Worm (Caenorhabditis elegans) whole organism, L4 larva: Measurements from ENCODE around the gene acs-10.

Experiments used
- D1046.2 ChIP-seq: fragments of 200-800 bp; sonication (Bioruptor generic); IDR thresholded peaks from 2 replicates; pipeline ENCODE4 v1.3.6; 2022; ENCODE audit warnings: missing genetic modification characterization, missing compliant biosample characterization
- F26F4.8 ChIP-seq: fragments of 200-800 bp; sonication (Bioruptor generic); conservative IDR thresholded peaks from 2 replicates; pipeline ENCODE4 v1.3.6; 2022; ENCODE audit warnings: missing genetic modification characterization, missing compliant biosample characterization
- Y105C5A.15 ChIP-seq: fragments of 200-800 bp; sonication (Bioruptor generic); IDR thresholded peaks from 2 replicates; pipeline ENCODE4 v1.3.6; 2022; ENCODE audit warnings: missing genetic modification characterization, missing compliant biosample characterization
- aha-1 ChIP-seq: fragments of 150-350 bp; peaks from one replicate; lab custom pipeline; 2014; ENCODE audit warnings: missing biosample characterization, missing genetic modification characterization
- ceh-20 ChIP-seq: fragments of 200-800 bp; sonication (Bioruptor generic); IDR thresholded peaks from 2 replicates; pipeline ENCODE4 v1.3.6; 2022; ENCODE audit warnings: missing genetic modification reagents, missing genetic modification characterization, missing compliant biosample characterization
- cey-2 ChIP-seq: sonication (generic microtip); optimal IDR thresholded peaks from 3 replicates; lab custom pipeline; 2017; ENCODE audit warnings: missing genetic modification characterization, mild to moderate bottlenecking, missing compliant biosample characterization, antibody characterized with exemption, borderline replicate concordance; ENCODE audit not compliant: insufficient read depth
- ctbp-1 ChIP-seq: fragments of 200-800 bp; sonication (Bioruptor generic); IDR thresholded peaks from 2 replicates; pipeline ENCODE4 v1.3.6; 2022; ENCODE audit warnings: missing genetic modification reagents, missing genetic modification characterization, missing compliant biosample characterization
- daf-16 ChIP-seq, 3 experiments: sonication (generic microtip); optimal IDR thresholded peaks; 2 replicates each; lab custom pipeline; 2016 to 2017; ENCODE audit warnings: missing genetic modification characterization in 3 of 3, missing genetic modification reagents in 3 of 3, mild to moderate bottlenecking in 2 of 3, missing compliant biosample characterization in 2 of 3, missing biosample characterization in 1 of 3, moderate library complexity in 1 of 3
- dmd-6 ChIP-seq: fragments of 200-800 bp; sonication (Bioruptor generic); IDR thresholded peaks from 2 replicates; pipeline ENCODE4 v1.3.6; 2022; ENCODE audit warnings: missing genetic modification reagents, missing genetic modification characterization, missing compliant biosample characterization
- egl-27 ChIP-seq: sonication (generic microtip); optimal IDR thresholded peaks from 3 replicates; lab custom pipeline; 2017; ENCODE audit warnings: missing biosample characterization, missing genetic modification reagents, missing genetic modification characterization
- hlh-11 ChIP-seq: fragments of 200-800 bp; sonication (Bioruptor generic); optimal IDR thresholded peaks from 2 replicates; lab custom pipeline; 2018; ENCODE audit warnings: mild to moderate bottlenecking, missing genetic modification characterization, missing compliant biosample characterization
- hmg-1.1 ChIP-seq: fragments of 200-800 bp; sonication (Bioruptor generic); IDR thresholded peaks from 2 replicates; pipeline ENCODE4 v1.3.6; 2022; ENCODE audit warnings: missing genetic modification reagents, missing genetic modification characterization, missing compliant biosample characterization
- lim-7 ChIP-seq: fragments of 200-800 bp; sonication (Bioruptor generic); IDR thresholded peaks from 2 replicates; pipeline ENCODE4 v1.3.6; 2022; ENCODE audit warnings: missing genetic modification characterization, missing compliant biosample characterization
- lin-1 ChIP-seq: fragments of 200-800 bp; sonication (Bioruptor generic); IDR thresholded peaks from 2 replicates; pipeline ENCODE4 v1.3.6; 2022; ENCODE audit warnings: missing genetic modification reagents, missing genetic modification characterization, missing compliant biosample characterization
- lin-29 ChIP-seq: fragments of 200-800 bp; sonication (Bioruptor generic); IDR thresholded peaks from 2 replicates; pipeline ENCODE4 v1.3.6; 2022; ENCODE audit warnings: missing genetic modification reagents, missing genetic modification characterization, missing compliant biosample characterization
- lin-38 ChIP-seq: fragments of 200-800 bp; sonication (Bioruptor generic); IDR thresholded peaks from 2 replicates; pipeline ENCODE4 v1.3.6; 2022; ENCODE audit warnings: missing genetic modification reagents, missing genetic modification characterization, missing compliant biosample characterization
- lsy-2 ChIP-seq, 2 experiments: fragments of 150-350 bp in 1 of 2; sonication (generic microtip) in 1 of 2; optimal IDR thresholded peaks; 2 replicates each; lab custom pipeline; 2014 to 2017; ENCODE audit warnings: missing biosample characterization in 2 of 2, missing genetic modification characterization in 2 of 2
- madf-9 ChIP-seq: fragments of 200-800 bp; sonication (Bioruptor generic); conservative IDR thresholded peaks from 2 replicates; pipeline ENCODE4 v1.3.6; 2022; ENCODE audit warnings: missing genetic modification reagents, missing genetic modification characterization, missing compliant biosample characterization
- mdt-29 ChIP-seq: fragments of 200-800 bp; sonication (Bioruptor generic); IDR thresholded peaks from 2 replicates; pipeline ENCODE4 v1.3.6; 2022; ENCODE audit warnings: missing genetic modification reagents, missing genetic modification characterization, missing compliant biosample characterization
- mep-1 ChIP-seq: fragments of 150-350 bp; sonication (generic microtip); optimal IDR thresholded peaks from 3 replicates; lab custom pipeline; 2014; ENCODE audit warnings: missing biosample characterization, missing genetic modification characterization
- mes-2 ChIP-seq: sonication (generic microtip); optimal IDR thresholded peaks from 2 replicates; lab custom pipeline; 2016; ENCODE audit warnings: missing genotype, mild to moderate bottlenecking, missing genetic modification characterization, missing compliant biosample characterization; ENCODE audit not compliant: poor library complexity, severe bottlenecking
- nhr-111 ChIP-seq: fragments of 200-800 bp; sonication (Bioruptor generic); optimal IDR thresholded peaks from 2 replicates; lab custom pipeline; 2018; ENCODE audit warnings: mild to moderate bottlenecking, missing genetic modification characterization, missing compliant biosample characterization
- nhr-41 ChIP-seq: fragments of 200-800 bp; sonication (Bioruptor generic); IDR thresholded peaks from 2 replicates; pipeline ENCODE4 v1.3.6; 2022; ENCODE audit warnings: missing genetic modification reagents, missing genetic modification characterization, missing compliant biosample characterization
- nhr-6 ChIP-seq: fragments of 150-350 bp; optimal IDR thresholded peaks from 2 replicates; lab custom pipeline; 2014; ENCODE audit warnings: missing biosample characterization, missing genetic modification characterization
- pha-4 ChIP-seq, 2 experiments: fragments of 150-350 bp in 1 of 2; fragments of 200-800 bp in 1 of 2; sonication (Bioruptor generic) in 1 of 2; IDR thresholded peaks in 1 of 2; optimal IDR thresholded peaks in 1 of 2; 2 replicates each; pipeline versions ENCODE4 v1.3.6 to Lab custom; 2014 to 2022; ENCODE audit warnings: missing genetic modification characterization in 2 of 2, missing genetic modification reagents in 2 of 2, missing biosample characterization in 1 of 2, missing compliant biosample characterization in 1 of 2
- rbr-2 ChIP-seq: sonication (generic microtip); optimal IDR thresholded peaks from 2 replicates; lab custom pipeline; 2016; ENCODE audit warnings: missing genotype, missing genetic modification characterization, missing compliant biosample characterization
- set-16 ChIP-seq: fragments of 200-800 bp; sonication (Bioruptor generic); IDR thresholded peaks from 2 replicates; pipeline ENCODE4 v1.3.6; 2022; ENCODE audit warnings: missing genetic modification reagents, missing genetic modification characterization, missing compliant biosample characterization
- snpc-1.2 ChIP-seq: fragments of 200-800 bp; sonication (Bioruptor generic); IDR thresholded peaks from 2 replicates; pipeline ENCODE4 v1.3.6; 2022; ENCODE audit warnings: missing genetic modification reagents, missing genetic modification characterization, missing compliant biosample characterization
- snpc-4 ChIP-seq: fragments of 150-350 bp; optimal IDR thresholded peaks from 2 replicates; lab custom pipeline; 2014; ENCODE audit warnings: missing biosample characterization, missing genetic modification characterization
- spr-1 ChIP-seq: sonication (generic microtip); optimal IDR thresholded peaks from 2 replicates; lab custom pipeline; 2016; ENCODE audit warnings: mild to moderate bottlenecking, missing genetic modification characterization, missing compliant biosample characterization
- unc-62 ChIP-seq, 3 experiments: fragments of 150-350 bp in 1 of 3; sonication (generic microtip); optimal IDR thresholded peaks in 2 of 3; peaks in 1 of 3; 1 replicate in 1 of 3; 2 replicates in 2 of 3; lab custom pipeline; 2014 to 2017; ENCODE audit warnings: missing biosample characterization in 3 of 3, missing genetic modification characterization in 3 of 3, missing genetic modification reagents in 3 of 3, missing genotype in 1 of 3
- zfp-3 ChIP-seq: fragments of 200-800 bp; sonication (Bioruptor generic); conservative IDR thresholded peaks from 2 replicates; pipeline ENCODE4 v1.3.6; 2022; ENCODE audit warnings: missing genetic modification reagents, missing genetic modification characterization, missing compliant biosample characterization
- ztf-7 ChIP-seq: fragments of 150-350 bp; optimal IDR thresholded peaks from 2 replicates; lab custom pipeline; 2014; ENCODE audit warnings: missing biosample characterization, missing genetic modification characterization

The acs-10 gene

DNA sequence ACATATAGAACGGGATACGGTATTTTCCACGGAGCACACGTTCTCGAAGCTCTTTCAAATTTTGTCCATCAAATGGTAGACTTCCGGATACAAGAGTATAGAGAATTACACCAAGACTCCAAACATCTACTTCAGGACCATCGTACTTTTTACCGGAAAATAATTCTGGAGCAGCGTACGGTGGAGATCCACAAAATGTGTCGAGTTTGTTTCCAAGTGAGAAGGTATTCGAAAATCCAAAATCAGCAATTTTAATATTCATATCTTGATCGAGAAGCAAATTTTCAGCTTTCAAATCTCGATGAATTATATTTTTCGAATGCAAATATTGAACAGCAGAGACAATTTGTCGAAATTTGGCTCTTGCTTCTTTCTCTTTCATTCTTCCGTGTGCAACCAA, 23.1 kb upstream of the acs-10 start:
- peak; percentile 92 for TF ChIP-seq aha-1 (tag; lab: Kevin White, UChicago)
- no peak for TF ChIP-seq lim-7 (GFP tag; lab: Robert Waterston, UW)
- TF ChIP-seq, all 104 proteins: peak for 1

DNA sequence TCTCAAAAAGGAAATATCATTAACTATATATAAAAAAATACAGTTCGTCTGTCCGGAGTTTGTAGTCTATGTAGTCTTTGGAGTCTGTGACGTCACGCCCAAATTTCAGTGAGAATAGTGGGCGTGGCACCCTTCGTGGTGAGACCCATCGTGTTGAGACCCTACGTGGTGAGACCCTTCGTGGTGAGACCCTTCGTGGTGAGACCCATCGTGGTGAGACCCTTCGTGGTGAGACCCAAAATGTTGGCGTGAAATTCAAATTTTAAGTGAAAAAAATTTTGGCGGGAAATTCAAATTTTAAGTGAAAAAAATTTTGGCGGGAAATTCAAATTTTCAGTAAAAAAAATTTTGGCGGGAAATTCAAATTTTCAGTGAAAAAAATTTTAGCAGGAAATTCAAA, 22.1 kb upstream of the acs-10 start:
- TF ChIP-seq zfp-3 (0 out of 2 replicates have a peak, but pooled peaks have one; percentile 49), nhr-41 (GFP tag; lab: Robert Waterston, UW) (peak; percentile 16; the same call in 1 of the 2 replicates), madf-9 (0 out of 2 replicates have a peak, but pooled peaks have one; percentile 13), lin-38 (GFP tag; lab: Robert Waterston, UW) (peak; percentile 25; the same call in 1 of the 2 replicates), mdt-29 (GFP tag; lab: Robert Waterston, UW) (0 out of 2 replicates have a peak, but pooled peaks have one; percentile 35), dmd-6 (GFP tag; lab: Robert Waterston, UW) (peak; percentile 31), snpc-1.2 (GFP tag; lab: Robert Waterston, UW) (0 out of 2 replicates have a peak, but pooled peaks have one; percentile 12), set-16 (GFP tag; lab: Robert Waterston, UW) (peak; percentile 7; the same call in 1 of the 2 replicates), Y105C5A.15 (GFP tag; lab: Robert Waterston, UW) (0 out of 2 replicates have a peak, but pooled peaks have one; percentile 45)
- TF ChIP-seq, all 104 proteins: peak for 9; not testable (repeated sequence) for 95

DNA sequence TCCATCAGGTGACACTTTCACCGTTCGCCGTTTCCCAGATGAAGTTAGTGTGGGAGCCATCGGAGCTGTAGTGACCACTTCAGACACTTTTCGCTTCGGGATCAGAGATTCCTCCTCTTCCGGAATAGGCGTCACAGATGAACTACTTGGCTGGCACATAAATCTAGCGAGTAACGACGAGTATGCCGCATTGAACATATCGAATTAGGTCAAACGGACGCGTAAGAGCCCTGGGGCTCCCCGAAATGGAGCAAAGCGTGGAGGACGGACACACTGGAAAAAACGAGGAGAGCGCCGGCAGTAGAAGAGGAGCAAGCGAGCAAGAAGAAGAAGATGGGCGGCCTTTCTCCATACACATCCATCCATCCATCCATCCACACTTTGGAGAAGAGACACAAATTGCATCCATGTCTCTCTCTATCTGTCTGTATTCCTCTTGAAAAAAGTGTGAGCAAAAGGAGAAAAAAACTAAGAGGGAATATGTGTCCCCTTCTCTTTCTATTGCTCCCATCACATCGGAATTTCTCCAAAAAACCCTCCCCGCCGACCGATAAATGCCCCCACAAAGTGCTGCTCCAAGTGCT, 19.9 kb upstream of the acs-10 start:
- TF ChIP-seq hmg-1.1 (GFP tag; lab: Robert Waterston, UW) (0 out of 2 replicates have a peak, but pooled peaks have one; percentile 17), set-16 (GFP tag; lab: Robert Waterston, UW) (peak; percentile 16; the same call in 1 of the 2 replicates), F26F4.8 (GFP tag; lab: Robert Waterston, UW) (no peak), lsy-2 (tag; optimal IDR thresholded peaks at IDR 0.05; lab: Kevin White, UChicago) (no peak), mes-2 (peak; percentile 23), aha-1 (tag; lab: Kevin White, UChicago) (peak; percentile 57), ctbp-1 (GFP tag; lab: Robert Waterston, UW) (0 out of 2 replicates have a peak, but pooled peaks have one; percentile 47), unc-62 (GFP tag; optimal IDR thresholded peaks at IDR 0.05 in 1 of 2; lab: Kevin White, UChicago) (peak in 1 of 2 experiments; percentile 11), unc-62 (tag; optimal IDR thresholded peaks at IDR 0.05; lab: Kevin White, UChicago) (no peak)

DNA sequence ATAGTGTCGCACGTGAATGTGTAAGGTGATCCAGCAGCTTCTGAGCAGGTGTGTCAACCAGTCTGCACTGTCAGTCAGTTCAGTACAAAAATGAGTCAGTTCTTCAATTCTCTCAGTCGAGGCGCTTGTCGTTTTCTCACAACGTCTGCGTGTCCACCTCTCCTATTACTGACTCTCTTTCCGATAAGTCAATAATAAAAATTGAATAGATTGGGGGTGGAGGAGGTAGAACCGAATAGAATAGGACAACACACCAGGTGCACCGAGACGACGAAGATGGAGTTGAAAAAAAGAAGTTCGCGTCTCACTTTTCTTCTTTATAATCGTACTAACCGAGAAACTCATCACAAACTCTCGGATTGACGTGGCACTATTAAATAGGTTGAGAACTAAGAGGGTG, 18.5 kb upstream of the acs-10 start:
- TF ChIP-seq cey-2 (no peak), lin-38 (GFP tag; lab: Robert Waterston, UW) (no peak), egl-27 (tag; lab: Kevin White, UChicago) (no peak), ztf-7 (tag; lab: Kevin White, UChicago) (no peak), mep-1 (tag; lab: Kevin White, UChicago) (peak; percentile 32), hmg-1.1 (GFP tag; lab: Robert Waterston, UW) (0 out of 2 replicates have a peak, but pooled peaks have one; percentile 28), pha-4 (GFP tag; IDR thresholded peaks at IDR 0.05; lab: Robert Waterston, UW) (no peak), pha-4 (tag; optimal IDR thresholded peaks at IDR 0.05; lab: Kevin White, UChicago) (no peak), unc-62 (GFP tag; optimal IDR thresholded peaks at IDR 0.05 in 1 of 2; lab: Kevin White, UChicago) (no peak), unc-62 (tag; optimal IDR thresholded peaks at IDR 0.05; lab: Kevin White, UChicago) (no peak), D1046.2 (GFP tag; lab: Robert Waterston, UW) (no peak), nhr-6 (tag; lab: Kevin White, UChicago) (peak; percentile 53), spr-1 (tag; lab: Kevin White, UChicago) (no peak), ceh-20 (GFP tag; lab: Robert Waterston, UW) (no peak), snpc-4 (tag; lab: Kevin White, UChicago) (no peak), lin-1 (GFP tag; lab: Robert Waterston, UW) (no peak), snpc-1.2 (GFP tag; lab: Robert Waterston, UW) (no peak), hlh-11 (tag; lab: Kevin White, UChicago) (peak; percentile 19), rbr-2 (peak; percentile 6), lin-29 (GFP tag; lab: Robert Waterston, UW) (no peak), daf-16 (GFP tag; optimal IDR thresholded peaks at IDR 0.05; lab: Kevin White, UChicago) (no peak), daf-16 (tag; optimal IDR thresholded peaks at IDR 0.05; lab: Kevin White, UChicago) (peak; percentile 27), nhr-111 (no peak)
